Fruit fly (Drosophila melanogaster): ENCODE results near the gene CG15478.
A peak's percentile ranks its signal among the peaks of the same experiment; 100 is the strongest.

- TF ChIP-seq CG1620 (GFP tag; optimal IDR thresholded peaks at IDR 0.05) (peak; percentile 84), CG33017 (tag; optimal IDR thresholded peaks at IDR 0.05) (peak; percentile 74), CG14711 (tag; optimal IDR thresholded peaks at IDR 0.05) (peak; percentile 75), CG11617 (GFP tag; optimal IDR thresholded peaks at IDR 0.05) (peak; percentile 93), Mnt (GFP tag; optimal IDR thresholded peaks at IDR 0.05) (peak; percentile 72), toe (GFP tag; optimal IDR thresholded peaks at IDR 0.05) (peak; percentile 72), bab1 (GFP tag; optimal IDR thresholded peaks at IDR 0.05) (peak; percentile 91), CG7045 (GFP tag; optimal IDR thresholded peaks at IDR 0.05) (peak; percentile 75), CG7101 (tag; optimal IDR thresholded peaks at IDR 0.05) (peak; percentile 86), CG5204 (GFP tag; optimal IDR thresholded peaks at IDR 0.05) (peak; percentile 85), cnc (optimal IDR thresholded peaks at IDR 0.05) (no peak), kay (GFP tag; ENCODE audit: borderline replicate concordance) (peak; percentile 51)
These were observed 8.6 kb downstream of the CG15478 start, which contains the start of gene CHES-1-like for dm6 chrX:7708942-7709707.
